Fruit fly (Drosophila melanogaster): ENCODE results near the gene CG8852.

DNA sequence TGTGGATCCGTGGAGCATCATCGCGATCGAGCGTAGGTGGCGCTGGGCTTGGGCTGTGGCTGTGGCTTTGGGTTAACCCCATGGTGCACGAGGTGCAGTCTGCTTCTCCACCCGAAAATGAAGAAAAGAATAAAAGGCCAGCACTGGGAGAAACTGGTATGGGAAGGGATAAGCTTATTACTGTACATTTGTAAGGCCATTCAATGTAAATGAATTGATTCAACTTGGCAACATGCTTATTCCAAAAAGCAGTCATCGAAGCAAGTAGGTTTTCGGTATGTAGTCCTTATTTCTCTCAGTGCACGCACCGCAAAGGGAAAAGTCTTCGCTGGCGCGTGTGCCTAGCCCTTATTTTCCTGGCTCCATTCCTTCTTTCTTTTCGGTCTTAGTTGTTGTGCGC lies 41.6 kb downstream of the CG8852 start:
- TF ChIP-seq az2 (GFP tag; optimal IDR thresholded peaks at IDR 0.05) (peak; percentile 17), CHES-1-like (GFP tag; optimal IDR thresholded peaks at IDR 0.05) (no peak), grau (tag; optimal IDR thresholded peaks at IDR 0.05) (peak; percentile 24), ara (GFP tag; IDR thresholded peaks at IDR 0.05) (peak; percentile 74; the same call in 1 of the 2 replicates), ase (GFP tag; IDR thresholded peaks at IDR 0.05) (no peak), Neu2 (GFP tag; optimal IDR thresholded peaks at IDR 0.05; ENCODE audit: borderline replicate concordance) (no peak), odd (GFP tag; optimal IDR thresholded peaks at IDR 0.05) (peak; percentile 21), Hr39 (optimal IDR thresholded peaks at IDR 0.05) (no peak), fu2 (GFP tag; optimal IDR thresholded peaks at IDR 0.05) (no peak), CG33213 (GFP tag; optimal IDR thresholded peaks at IDR 0.05) (no peak), CG13287 (GFP tag; IDR thresholded peaks at IDR 0.05; ENCODE audit: partially characterized antibody) (no peak), lola (GFP tag; optimal IDR thresholded peaks at IDR 0.05) (peak in 1 of 3 experiments; percentile 76)

Data from whole organism, embryonic.